Worm (Caenorhabditis elegans) whole organism, L3 larva: Measurements from ENCODE around the gene Y113G7B.28.

Experiments used
- ceh-16 ChIP-seq: sonication (generic microtip); optimal IDR thresholded peaks from 2 replicates; lab custom pipeline; 2017; ENCODE audit warnings: missing biosample characterization, missing genetic modification characterization
- elt-3 ChIP-seq, 3 experiments: fragments of 150-350 bp in 1 of 3; sonication (generic microtip) in 2 of 3; optimal IDR thresholded peaks; 2 replicates in 2 of 3; 4 replicates in 1 of 3; lab custom pipeline; 2014 to 2017; ENCODE audit warnings: missing biosample characterization in 3 of 3, missing genetic modification characterization in 3 of 3
- eor-1 ChIP-seq, 2 experiments: fragments of 150-350 bp; optimal IDR thresholded peaks; 2 replicates each; lab custom pipeline; 2014 to 2018; ENCODE audit warnings: missing biosample characterization in 2 of 2, missing genetic modification characterization in 2 of 2
- fkh-10 ChIP-seq: sonication (generic microtip); optimal IDR thresholded peaks from 2 replicates; lab custom pipeline; 2017; ENCODE audit warnings: missing biosample characterization, missing genetic modification reagents, missing genetic modification characterization
- fos-1 ChIP-seq: fragments of 150-350 bp; optimal IDR thresholded peaks from 2 replicates; lab custom pipeline; 2014; ENCODE audit warnings: missing biosample characterization, missing genetic modification characterization
- hmg-11 ChIP-seq: sonication (generic microtip); optimal IDR thresholded peaks from 2 replicates; lab custom pipeline; 2016; ENCODE audit warnings: missing genetic modification characterization, missing compliant biosample characterization
- lin-15B ChIP-seq: fragments of 150-350 bp; optimal IDR thresholded peaks from 2 replicates; lab custom pipeline; 2014; ENCODE audit warnings: missing biosample characterization, missing genetic modification characterization
- lin-39 ChIP-seq: fragments of 150-350 bp; optimal IDR thresholded peaks from 2 replicates; lab custom pipeline; 2018; ENCODE audit warnings: missing biosample characterization, missing genetic modification reagents, missing genetic modification characterization
- lsy-12 ChIP-seq: sonication (generic microtip); optimal IDR thresholded peaks from 2 replicates; lab custom pipeline; 2016; ENCODE audit warnings: mild to moderate bottlenecking, missing genetic modification characterization, missing compliant biosample characterization
- mml-1 ChIP-seq: fragments of 150-350 bp; sonication (generic microtip); optimal IDR thresholded peaks from 3 replicates; lab custom pipeline; 2014; ENCODE audit warnings: missing biosample characterization, missing genetic modification characterization
- nfya-1 ChIP-seq: sonication (generic microtip); optimal IDR thresholded peaks from 2 replicates; lab custom pipeline; 2017; ENCODE audit warnings: missing genetic modification characterization, mild to moderate bottlenecking, missing compliant biosample characterization, antibody characterized with exemption, moderate library complexity; ENCODE audit not compliant: insufficient read depth
- nhr-12 ChIP-seq: fragments of 150-350 bp; optimal IDR thresholded peaks from 2 replicates; lab custom pipeline; 2014; ENCODE audit warnings: missing biosample characterization, missing genetic modification characterization
- nhr-23 ChIP-seq: fragments of 150-350 bp; optimal IDR thresholded peaks from 2 replicates; lab custom pipeline; 2014; ENCODE audit warnings: missing biosample characterization, missing genetic modification reagents, missing genetic modification characterization
- nhr-28 ChIP-seq: fragments of 150-350 bp; optimal IDR thresholded peaks from 2 replicates; lab custom pipeline; 2014; ENCODE audit warnings: missing biosample characterization, missing genetic modification characterization
- skn-1 ChIP-seq: fragments of 150-350 bp; optimal IDR thresholded peaks from 2 replicates; lab custom pipeline; 2014; ENCODE audit warnings: missing biosample characterization, missing genetic modification characterization

Gene Y113G7B.28

ce11 chrV:20234439-20234838 lies 38.7 kb downstream of the Y113G7B.28 start:
- TF ChIP-seq elt-3 (tag; optimal IDR thresholded peaks at IDR 0.05; lab: Kevin White, UChicago) (no peak), lsy-12 (no peak)

ce11 chrV:20235231-20235630 lies 39.4 kb downstream of the Y113G7B.28 start:
- TF ChIP-seq nhr-28 (tag; lab: Kevin White, UChicago): no peak
- no peak for TF ChIP-seq lin-15B (tag; lab: Kevin White, UChicago)
- no peak for TF ChIP-seq nhr-12
- TF ChIP-seq nhr-23 (tag; lab: Kevin White, UChicago): no peak
- no peak for TF ChIP-seq lin-39
- TF ChIP-seq, all 47 proteins: peak for 0

- no peak for TF ChIP-seq nfya-1 (tag; lab: Kevin White, UChicago)
- no peak for TF ChIP-seq nhr-23 (tag; lab: Kevin White, UChicago)
- no peak for TF ChIP-seq eor-1 (tag; optimal IDR thresholded peaks at IDR 0.05; lab: Kevin White, UChicago)
- no peak for TF ChIP-seq skn-1 (tag; lab: Kevin White, UChicago)
- TF ChIP-seq fkh-10 (GFP tag; lab: Kevin White, UChicago): no peak
- TF ChIP-seq fos-1: no peak
Measured at ce11 chrV:20237429-20237828, 41.6 kb downstream of the Y113G7B.28 start, which contains the start of gene sld-5. sld-5 (minus strand) TSS chrV:20237745.

- TF ChIP-seq mml-1 (tag; lab: Kevin White, UChicago) (no peak), eor-1 (tag; optimal IDR thresholded peaks at IDR 0.05; lab: Kevin White, UChicago) (no peak), hmg-11 (no peak), ceh-16 (tag; lab: Kevin White, UChicago) (no peak), lsy-12 (no peak)
Measured at ce11 chrV:20241243-20241862, 45.6 kb downstream of the Y113G7B.28 start.
